Fruit fly (Drosophila melanogaster) Kc167 (cell line): ENCODE measurements around the gene Scm.

Experiments
- Myc ChIP-seq: fragments of >200 bp; optimal IDR thresholded peaks from 2 replicates; lab custom pipeline; 2017; ENCODE audit warnings: missing external identifiers
- Sin3A ChIP-seq: fragments of >200 bp; optimal IDR thresholded peaks from 2 replicates; lab custom pipeline; 2018; ENCODE audit warnings: missing external identifiers
- ttk ChIP-seq: sonication (Bioruptor generic); optimal IDR thresholded peaks from 2 replicates; lab custom pipeline; 2017; ENCODE audit warnings: missing external identifiers

- no peak for TF ChIP-seq Sin3A (lab: Kevin White, UChicago)
- no peak for TF ChIP-seq Myc
- TF ChIP-seq ttk (lab: Kevin White, UChicago), result no peak
Observed at dm6 chr3R:9646104-9646707, 8.8 kb upstream of the Scm start, which contains the start of gene Fst.
